Fruit fly (Drosophila melanogaster) whole organism, prepupa: ENCODE results near the gene Uba2.

Experiments used
- CG10631 ChIP-seq: fragments of 200-800 bp; sonication (Bioruptor generic); optimal IDR thresholded peaks from 2 replicates; lab custom pipeline; 2016; ENCODE audit warnings: missing biosample characterization, missing genetic modification characterization
- CG10669 ChIP-seq: fragments of 200-800 bp; sonication (Bioruptor generic); optimal IDR thresholded peaks from 3 replicates; lab custom pipeline; 2018; ENCODE audit warnings: missing biosample characterization, mild to moderate bottlenecking, missing genetic modification characterization, moderate library complexity
- CG11762 ChIP-seq: fragments of 200-800 bp; sonication (Bioruptor generic); optimal IDR thresholded peaks from 3 replicates; lab custom pipeline; 2016; ENCODE audit warnings: missing biosample characterization, missing genetic modification characterization; ENCODE audit not compliant: insufficient read depth
- CG11902 ChIP-seq: fragments of 200-800 bp; sonication (Bioruptor generic); optimal IDR thresholded peaks from 3 replicates; lab custom pipeline; 2016; ENCODE audit warnings: missing biosample characterization, missing genetic modification characterization
- CG15336 ChIP-seq: fragments of 200-800 bp; sonication (Bioruptor generic); IDR thresholded peaks from 2 replicates; pipeline ENCODE4 v1.3.6; 2022; ENCODE audit warnings: missing biosample characterization, missing genetic modification characterization
- CG1621 ChIP-seq: fragments of 200-800 bp; sonication (Bioruptor generic); optimal IDR thresholded peaks from 3 replicates; lab custom pipeline; 2018; ENCODE audit warnings: missing biosample characterization, mild to moderate bottlenecking, missing genetic modification characterization
- CG16779 ChIP-seq: fragments of 200-800 bp; sonication (Bioruptor generic); optimal IDR thresholded peaks from 3 replicates; lab custom pipeline; 2017; ENCODE audit warnings: missing biosample characterization, mild to moderate bottlenecking, missing genetic modification characterization
- CG3032 ChIP-seq: fragments of 200-800 bp; optimal IDR thresholded peaks from 2 replicates; lab custom pipeline; 2019; ENCODE audit warnings: missing biosample characterization, mild to moderate bottlenecking, missing genetic modification characterization, moderate library complexity
- CG31627 ChIP-seq: fragments of 200-800 bp; sonication (Bioruptor generic); optimal IDR thresholded peaks from 3 replicates; lab custom pipeline; 2016; ENCODE audit warnings: missing biosample characterization, missing genetic modification characterization
- CG32006 ChIP-seq: fragments of 200-800 bp; sonication (Bioruptor generic); optimal IDR thresholded peaks from 3 replicates; lab custom pipeline; 2017; ENCODE audit warnings: missing biosample characterization, mild to moderate bottlenecking, missing genetic modification characterization
- CG34406 ChIP-seq: fragments of 200-800 bp; sonication (Bioruptor generic); optimal IDR thresholded peaks from 3 replicates; lab custom pipeline; 2016; ENCODE audit warnings: missing biosample characterization, missing genetic modification characterization
- CG3919 ChIP-seq: fragments of 200-800 bp; sonication (Bioruptor generic); optimal IDR thresholded peaks from 3 replicates; lab custom pipeline; 2016; ENCODE audit warnings: missing biosample characterization, missing genetic modification characterization
- CG6163 ChIP-seq: fragments of 200-800 bp; sonication (Bioruptor generic); IDR thresholded peaks from 3 replicates; pipeline ENCODE4 v1.3.6; 2022; ENCODE audit warnings: missing biosample characterization, missing genetic modification characterization
- CG6276 ChIP-seq: fragments of 200-800 bp; sonication (Bioruptor generic); optimal IDR thresholded peaks from 2 replicates; lab custom pipeline; 2017; ENCODE audit warnings: missing biosample characterization, mild to moderate bottlenecking, missing genetic modification characterization
- CG6792 ChIP-seq: fragments of 200-800 bp; sonication (Bioruptor generic); optimal IDR thresholded peaks from 3 replicates; lab custom pipeline; 2016; ENCODE audit warnings: missing biosample characterization, missing genetic modification characterization
- CG6808 ChIP-seq: fragments of 200-800 bp; sonication (Bioruptor generic); optimal IDR thresholded peaks from 3 replicates; lab custom pipeline; 2017; ENCODE audit warnings: missing biosample characterization, missing genetic modification characterization, mild to moderate bottlenecking, moderate library complexity, missing genetic modification reagents
- CG6854 ChIP-seq: fragments of 200-800 bp; sonication (Bioruptor generic); optimal IDR thresholded peaks from 2 replicates; lab custom pipeline; 2017; ENCODE audit warnings: missing biosample characterization, mild to moderate bottlenecking, missing genetic modification characterization
- CG7368 ChIP-seq: fragments of 200-800 bp; sonication (Bioruptor generic); optimal IDR thresholded peaks from 3 replicates; lab custom pipeline; 2016; ENCODE audit warnings: missing biosample characterization, missing genetic modification characterization
- CG8119 ChIP-seq: fragments of 200-800 bp; sonication (Bioruptor generic); IDR thresholded peaks from 3 replicates; pipeline ENCODE4 v1.3.6; 2022; ENCODE audit warnings: missing biosample characterization, missing genetic modification characterization
- CG8632 ChIP-seq: fragments of 200-800 bp; sonication (Bioruptor generic); optimal IDR thresholded peaks from 3 replicates; lab custom pipeline; 2016; ENCODE audit warnings: missing biosample characterization, missing genetic modification characterization
- CG9139 ChIP-seq: fragments of 200-800 bp; sonication (Bioruptor generic); optimal IDR thresholded peaks from 3 replicates; lab custom pipeline; 2017; ENCODE audit warnings: missing biosample characterization, mild to moderate bottlenecking, missing genetic modification characterization
- Eip75B ChIP-seq: fragments of 200-800 bp; sonication (Bioruptor generic); optimal IDR thresholded peaks from 3 replicates; lab custom pipeline; 2016; ENCODE audit warnings: missing biosample characterization, missing genetic modification characterization
- Eip78C ChIP-seq: fragments of 200-800 bp; sonication (Bioruptor generic); peaks from one replicate; lab custom pipeline; 2016; ENCODE audit warnings: missing biosample characterization, missing genetic modification characterization
- Eip93F ChIP-seq: fragments of 200-800 bp; sonication (Bioruptor generic); optimal IDR thresholded peaks from 2 replicates; lab custom pipeline; 2016; ENCODE audit warnings: missing biosample characterization, mild to moderate bottlenecking, missing genetic modification characterization
- Ets21C ChIP-seq: fragments of 200-800 bp; sonication (Bioruptor generic); optimal IDR thresholded peaks from 3 replicates; lab custom pipeline; 2016; ENCODE audit warnings: missing biosample characterization, missing genetic modification characterization
- Ets96B ChIP-seq: fragments of 200-800 bp; optimal IDR thresholded peaks from 2 replicates; lab custom pipeline; 2019; ENCODE audit warnings: missing biosample characterization, mild to moderate bottlenecking, missing genetic modification characterization, moderate library complexity
- Gug ChIP-seq: fragments of 200-800 bp; sonication (Bioruptor generic); IDR thresholded peaks from 2 replicates; pipeline ENCODE4 v1.3.6; 2022; ENCODE audit warnings: missing biosample characterization, missing genetic modification characterization
- Hr39 ChIP-seq: fragments of 200-800 bp; sonication (Bioruptor generic); optimal IDR thresholded peaks from 2 replicates; lab custom pipeline; 2016; ENCODE audit warnings: missing biosample characterization, missing genetic modification characterization
- Hr4 ChIP-seq: fragments of 200-800 bp; sonication (Bioruptor generic); optimal IDR thresholded peaks from 3 replicates; lab custom pipeline; 2016; ENCODE audit warnings: missing biosample characterization, missing genetic modification characterization
- Lpt ChIP-seq: fragments of 200-800 bp; sonication (Bioruptor generic); optimal IDR thresholded peaks from 3 replicates; lab custom pipeline; 2016; ENCODE audit warnings: missing biosample characterization, missing genetic modification characterization
- Smox ChIP-seq: fragments of 200-800 bp; sonication (Bioruptor generic); optimal IDR thresholded peaks from 3 replicates; lab custom pipeline; 2016; ENCODE audit warnings: missing biosample characterization, missing genetic modification characterization
- Sox102F ChIP-seq: fragments of 200-800 bp; sonication (Bioruptor generic); optimal IDR thresholded peaks from 2 replicates; lab custom pipeline; 2016; ENCODE audit warnings: missing biosample characterization, mild to moderate bottlenecking, missing genetic modification characterization
- Sox14 ChIP-seq: fragments of 200-800 bp; sonication (Bioruptor generic); optimal IDR thresholded peaks from 3 replicates; lab custom pipeline; 2016; ENCODE audit warnings: missing biosample characterization, missing genetic modification characterization
- achi ChIP-seq: fragments of 200-800 bp; sonication (Bioruptor generic); optimal IDR thresholded peaks from 3 replicates; lab custom pipeline; 2016; ENCODE audit warnings: missing biosample characterization, missing genetic modification characterization
- acj6 ChIP-seq: fragments of 200-800 bp; sonication (Bioruptor generic); optimal IDR thresholded peaks from 3 replicates; lab custom pipeline; 2016; ENCODE audit warnings: missing biosample characterization, missing genetic modification characterization
- cyc ChIP-seq: fragments of 200-800 bp; sonication (Bioruptor generic); optimal IDR thresholded peaks from 3 replicates; lab custom pipeline; 2016; ENCODE audit warnings: missing biosample characterization, missing genetic modification characterization
- dsx ChIP-seq: fragments of 200-800 bp; optimal IDR thresholded peaks from 3 replicates; lab custom pipeline; 2019; ENCODE audit warnings: missing biosample characterization, mild to moderate bottlenecking, missing genetic modification characterization, moderate library complexity; ENCODE audit not compliant: poor library complexity, severe bottlenecking
- eg ChIP-seq: fragments of 200-800 bp; sonication (Bioruptor generic); IDR thresholded peaks from 3 replicates; pipeline ENCODE4 v1.3.6; 2022; ENCODE audit warnings: missing biosample characterization, missing genetic modification characterization
- esn ChIP-seq: fragments of 200-800 bp; sonication (Bioruptor generic); optimal IDR thresholded peaks from 2 replicates; lab custom pipeline; 2016; ENCODE audit warnings: missing biosample characterization, mild to moderate bottlenecking, missing genetic modification characterization, moderate library complexity
- lz ChIP-seq: fragments of 200-800 bp; sonication (Bioruptor generic); optimal IDR thresholded peaks from 3 replicates; lab custom pipeline; 2016; ENCODE audit warnings: missing biosample characterization, missing genetic modification characterization
- net ChIP-seq: fragments of 200-800 bp; sonication (Bioruptor generic); optimal IDR thresholded peaks from 3 replicates; lab custom pipeline; 2016; ENCODE audit warnings: missing biosample characterization, missing genetic modification characterization
- pdm3 ChIP-seq: fragments of 200-800 bp; sonication (Bioruptor generic); optimal IDR thresholded peaks from 3 replicates; lab custom pipeline; 2016; ENCODE audit warnings: missing biosample characterization, missing genetic modification characterization
- spab ChIP-seq: fragments of 200-800 bp; sonication (Bioruptor generic); optimal IDR thresholded peaks from 2 replicates; lab custom pipeline; 2017; ENCODE audit warnings: missing biosample characterization, mild to moderate bottlenecking, missing genetic modification characterization, missing genetic modification reagents
- ss ChIP-seq, 2 experiments: fragments of 200-800 bp; sonication (Bioruptor generic); optimal IDR thresholded peaks; 2 replicates in 1 of 2; 3 replicates in 1 of 2; lab custom pipeline; 2017 to 2018; ENCODE audit warnings: mild to moderate bottlenecking in 2 of 2, missing biosample characterization in 2 of 2, missing genetic modification characterization in 2 of 2, moderate library complexity in 1 of 2
- svp ChIP-seq: fragments of 200-800 bp; sonication (Bioruptor generic); peaks from one replicate; lab custom pipeline; 2016; ENCODE audit warnings: missing biosample characterization, missing genetic modification characterization
- topi ChIP-seq: fragments of 200-800 bp; sonication (Bioruptor generic); optimal IDR thresholded peaks from 3 replicates; lab custom pipeline; 2016; ENCODE audit warnings: missing biosample characterization, missing genetic modification characterization
- vri ChIP-seq: fragments of 200-800 bp; sonication (Bioruptor generic); optimal IDR thresholded peaks from 3 replicates; lab custom pipeline; 2016; ENCODE audit warnings: missing biosample characterization, mild to moderate bottlenecking, missing genetic modification characterization

The Uba2 gene

DNA sequence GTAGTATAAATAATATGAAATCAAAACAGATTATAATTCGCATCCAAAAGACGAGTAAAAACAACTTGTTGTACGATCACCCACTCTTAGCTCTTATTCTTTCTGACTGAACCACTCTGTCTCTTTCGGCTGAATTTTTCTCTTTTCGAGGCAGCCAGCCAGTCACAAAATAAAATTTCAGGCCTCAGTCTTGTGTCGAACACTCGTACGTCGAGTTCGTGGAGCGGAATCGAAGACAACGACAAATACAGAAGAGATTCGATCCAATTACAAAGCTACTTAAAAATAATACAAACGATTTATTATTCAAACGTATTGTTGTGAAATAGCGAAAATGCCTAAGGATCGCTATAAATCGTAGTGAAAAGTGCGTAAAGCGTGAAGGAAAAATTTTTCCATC, 50.4 kb downstream of the Uba2 start:
- TF ChIP-seq CG15336 (GFP tag; lab: Robert Waterston, UW) (peak; percentile 67; the same call in 1 of the 2 replicates), CG8119 (peak; percentile 30; the same call in 1 of the 3 replicates), Eip93F (GFP tag; lab: Kevin White, UChicago) (peak; percentile 6), esn (GFP tag; lab: Kevin White, UChicago) (peak; percentile 17), Sox102F (GFP tag; lab: Kevin White, UChicago) (peak; percentile 32), CG6854 (GFP tag; lab: Kevin White, UChicago) (peak; percentile 42), vri (GFP tag; lab: Kevin White, UChicago) (peak; percentile 57), CG3919 (peak; percentile 19), Eip78C (GFP tag; lab: Kevin White, UChicago) (peak; percentile 82), CG6276 (GFP tag; lab: Kevin White, UChicago) (peak; percentile 9), CG10631 (GFP tag; lab: Kevin White, UChicago) (no peak), Ets21C (no peak), dsx (GFP tag; lab: Kevin White, UChicago) (peak; percentile 9), topi (peak; percentile 10), Hr39 (GFP tag; lab: Kevin White, UChicago) (no peak), Ets96B (tag; lab: Kevin White, UChicago) (peak; percentile 9), eg (GFP tag; lab: Robert Waterston, UW) (peak; percentile 41; the same call in 1 of the 3 replicates), ss (GFP tag; optimal IDR thresholded peaks at IDR 0.05; lab: Kevin White, UChicago) (peak; percentile 16 to 17), CG8632 (no peak), net (GFP tag; lab: Kevin White, UChicago) (no peak), achi (GFP tag; lab: Kevin White, UChicago) (no peak), CG9139 (peak; percentile 3), Sox14 (GFP tag; lab: Kevin White, UChicago) (peak; percentile 15), Eip75B (peak; percentile 30), pdm3 (GFP tag; lab: Kevin White, UChicago) (peak; percentile 20)

DNA sequence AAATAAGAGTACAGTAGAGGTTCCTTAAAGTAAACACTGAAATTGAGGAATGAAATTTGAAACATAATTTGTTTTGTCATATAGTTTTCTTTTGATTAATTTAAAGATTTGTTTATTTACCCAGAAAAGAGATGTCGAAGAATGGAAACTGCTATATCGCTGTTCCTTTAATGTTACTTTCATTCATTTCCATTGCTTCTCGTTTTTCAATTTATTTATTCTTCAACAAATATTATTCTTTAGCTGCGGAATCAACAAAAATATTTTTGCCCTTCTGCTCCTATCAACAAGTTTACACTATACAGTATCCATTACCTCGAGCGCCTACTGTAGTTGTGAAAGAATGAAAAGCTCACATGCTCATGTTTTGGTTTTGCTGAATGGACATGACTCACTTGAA, 51.5 kb downstream of the Uba2 start:
- TF ChIP-seq CG3919 (peak; percentile 46), CG15336 (GFP tag; lab: Robert Waterston, UW) (0 out of 2 replicates have a peak, but pooled peaks have one; percentile 6), net (GFP tag; lab: Kevin White, UChicago) (no peak), CG11902 (GFP tag; lab: Kevin White, UChicago) (peak; percentile 1), Smox (GFP tag; lab: Kevin White, UChicago) (no peak), topi (peak; percentile 38), esn (GFP tag; lab: Kevin White, UChicago) (peak; percentile 39), CG6276 (GFP tag; lab: Kevin White, UChicago) (peak; percentile 5), Gug (no peak), CG32006 (GFP tag; lab: Kevin White, UChicago) (peak; percentile 33), CG34406 (GFP tag; lab: Kevin White, UChicago) (peak; percentile 1), Hr39 (GFP tag; lab: Kevin White, UChicago) (peak; percentile 8), Eip78C (GFP tag; lab: Kevin White, UChicago) (peak; percentile 89), acj6 (GFP tag; lab: Kevin White, UChicago) (peak; percentile 21), lz (peak; percentile 27), Ets96B (tag; lab: Kevin White, UChicago) (peak; percentile 4), CG11762 (GFP tag; lab: Kevin White, UChicago) (peak; percentile 21), svp (GFP tag; lab: Kevin White, UChicago) (peak; percentile 33), Sox14 (GFP tag; lab: Kevin White, UChicago) (no peak), CG10669 (no peak), achi (GFP tag; lab: Kevin White, UChicago) (peak; percentile 9), CG6808 (GFP tag; lab: Kevin White, UChicago) (peak; percentile 28), CG8632 (no peak), Eip93F (GFP tag; lab: Kevin White, UChicago) (no peak), CG31627 (GFP tag; lab: Kevin White, UChicago) (peak; percentile 22), CG6792 (GFP tag; lab: Kevin White, UChicago) (peak; percentile 28), cyc (GFP tag; lab: Kevin White, UChicago) (peak; percentile 12), Lpt (GFP tag; lab: Kevin White, UChicago) (no peak), CG10631 (GFP tag; lab: Kevin White, UChicago) (peak; percentile 17), CG6163 (0 out of 3 replicates have a peak, but pooled peaks have one; percentile 14), CG3032 (peak; percentile 29), CG1621 (no peak), Eip75B (peak; percentile 61), Hr4 (GFP tag; lab: Kevin White, UChicago) (peak; percentile 20), ss (GFP tag; optimal IDR thresholded peaks at IDR 0.05; lab: Kevin White, UChicago) (peak in 1 of 2 experiments; percentile 31), CG16779 (tag; lab: Kevin White, UChicago) (no peak), spab (peak; percentile 0), CG7368 (GFP tag; lab: Kevin White, UChicago) (peak; percentile 10), dsx (GFP tag; lab: Kevin White, UChicago) (peak; percentile 37)
